Fruit fly (Drosophila melanogaster) whole organism, embryonic: ENCODE measurements around the gene Ndae1.

Experiments
- Adf1 ChIP-seq: fragments of 200-800 bp; sonication (Bioruptor generic); IDR thresholded peaks from 2 replicates; pipeline ENCODE4 v1.3.6; 2022; ENCODE audit warnings: missing biosample characterization, missing genetic modification characterization
- B-H1 ChIP-seq: fragments of 200-800 bp; sonication (Bioruptor generic); IDR thresholded peaks from 3 replicates; pipeline ENCODE4 v1.3.6; 2022; ENCODE audit warnings: missing biosample characterization, missing genetic modification characterization
- CG10147 ChIP-seq: fragments of 200-800 bp; sonication (Bioruptor generic); optimal IDR thresholded peaks from 2 replicates; lab custom pipeline; 2019; ENCODE audit warnings: missing biosample characterization, mild to moderate bottlenecking, missing genetic modification characterization, moderate library complexity
- CG10267 ChIP-seq: fragments of 200-800 bp; sonication (Bioruptor generic); optimal IDR thresholded peaks from 2 replicates; lab custom pipeline; 2018; ENCODE audit warnings: missing biosample characterization, mild to moderate bottlenecking, missing genetic modification characterization, moderate library complexity
- CG10543 ChIP-seq: fragments of 200-800 bp; sonication (Bioruptor generic); optimal IDR thresholded peaks from 3 replicates; lab custom pipeline; 2017; ENCODE audit warnings: missing biosample characterization, mild to moderate bottlenecking, missing genetic modification characterization, moderate library complexity
- CG10565 ChIP-seq: fragments of 200-800 bp; sonication (Bioruptor generic); optimal IDR thresholded peaks from 3 replicates; lab custom pipeline; 2016; ENCODE audit warnings: missing biosample characterization, mild to moderate bottlenecking, missing genetic modification characterization
- CG12071 ChIP-seq: fragments of 200-800 bp; sonication (Bioruptor generic); optimal IDR thresholded peaks from 3 replicates; lab custom pipeline; 2018; ENCODE audit warnings: missing biosample characterization, mild to moderate bottlenecking, missing genetic modification characterization
- CG12155 ChIP-seq: fragments of 200-800 bp; sonication (Bioruptor generic); optimal IDR thresholded peaks from 3 replicates; lab custom pipeline; 2016; ENCODE audit warnings: missing biosample characterization, missing genetic modification characterization
- CG13296 ChIP-seq: fragments of 200-800 bp; sonication (Bioruptor generic); optimal IDR thresholded peaks from 3 replicates; lab custom pipeline; 2018; ENCODE audit warnings: missing biosample characterization, mild to moderate bottlenecking, missing genetic modification characterization
- CG16815 ChIP-seq: fragments of 200-800 bp; sonication (Bioruptor generic); optimal IDR thresholded peaks from 3 replicates; lab custom pipeline; 2017; ENCODE audit warnings: missing biosample characterization, mild to moderate bottlenecking, missing genetic modification characterization
- CG2116 ChIP-seq: fragments of 200-800 bp; sonication (Bioruptor generic); optimal IDR thresholded peaks from 3 replicates; lab custom pipeline; 2018; ENCODE audit warnings: missing biosample characterization, mild to moderate bottlenecking, missing genetic modification characterization
- CG2712 ChIP-seq: fragments of 200-800 bp; optimal IDR thresholded peaks from 3 replicates; lab custom pipeline; 2019; ENCODE audit warnings: missing biosample characterization, mild to moderate bottlenecking, missing genetic modification characterization, moderate library complexity
- CG30431 ChIP-seq: fragments of 200-800 bp; sonication (Bioruptor generic); optimal IDR thresholded peaks from 2 replicates; lab custom pipeline; 2017; ENCODE audit warnings: missing biosample characterization, missing genetic modification characterization
- CG33213 ChIP-seq: fragments of 200-800 bp; sonication (Bioruptor generic); optimal IDR thresholded peaks from 3 replicates; lab custom pipeline; 2016; ENCODE audit warnings: missing biosample characterization, missing genetic modification characterization
- CG3838 ChIP-seq: fragments of 200-800 bp; sonication (Bioruptor generic); optimal IDR thresholded peaks from 3 replicates; lab custom pipeline; 2016; ENCODE audit warnings: missing biosample characterization, missing genetic modification characterization
- CG42726 ChIP-seq: fragments of 200-800 bp; sonication (Bioruptor generic); IDR thresholded peaks from 2 replicates; pipeline ENCODE4 v1.3.6; 2022; ENCODE audit warnings: missing biosample characterization, missing genetic modification characterization; ENCODE audit not compliant: partially characterized antibody
- CG4360 ChIP-seq: fragments of 200-800 bp; sonication (Bioruptor generic); IDR thresholded peaks from 2 replicates; pipeline ENCODE4 v1.3.6; 2022; ENCODE audit warnings: missing biosample characterization, missing genetic modification characterization
- CG4854 ChIP-seq: fragments of 200-800 bp; sonication (Bioruptor generic); optimal IDR thresholded peaks from 2 replicates; lab custom pipeline; 2016; ENCODE audit warnings: missing biosample characterization, missing genetic modification characterization, inconsistent platforms
- CG6765 ChIP-seq: fragments of 200-800 bp; sonication (Bioruptor generic); optimal IDR thresholded peaks from 3 replicates; lab custom pipeline; 2017; ENCODE audit warnings: missing biosample characterization, mild to moderate bottlenecking, missing genetic modification characterization
- CG7271 ChIP-seq: fragments of 200-800 bp; sonication (Bioruptor generic); optimal IDR thresholded peaks from 2 replicates; lab custom pipeline; 2018; ENCODE audit warnings: missing biosample characterization, mild to moderate bottlenecking, missing genetic modification characterization, moderate library complexity
- CG7372 ChIP-seq: fragments of 200-800 bp; sonication (Bioruptor generic); IDR thresholded peaks from 2 replicates; pipeline ENCODE4 v1.3.6; 2022; ENCODE audit warnings: missing biosample characterization, missing genetic modification characterization
- CG7786 ChIP-seq: fragments of 200-800 bp; sonication (Bioruptor generic); optimal IDR thresholded peaks from 2 replicates; lab custom pipeline; 2016; ENCODE audit warnings: missing biosample characterization, missing genetic modification characterization
- CG9932 ChIP-seq: fragments of 200-800 bp; sonication (Bioruptor generic); IDR thresholded peaks from 2 replicates; pipeline ENCODE4 v1.3.6; 2022; ENCODE audit warnings: missing biosample characterization, missing genetic modification characterization
- CTCF ChIP-seq: fragments of 200-800 bp; sonication (Bioruptor generic); optimal IDR thresholded peaks from 2 replicates; lab custom pipeline; 2017; ENCODE audit warnings: missing biosample characterization, mild to moderate bottlenecking, missing genetic modification characterization, moderate library complexity
- Doc3 ChIP-seq: fragments of 200-800 bp; sonication (Bioruptor generic); IDR thresholded peaks from 3 replicates; pipeline ENCODE4 v1.3.6; 2022; ENCODE audit warnings: missing biosample characterization, missing genetic modification characterization; ENCODE audit not compliant: partially characterized antibody
- Dp ChIP-seq: fragments of 200-800 bp; sonication (Bioruptor generic); optimal IDR thresholded peaks from 2 replicates; lab custom pipeline; 2018; ENCODE audit warnings: missing biosample characterization, mild to moderate bottlenecking, missing genetic modification characterization, moderate library complexity
- Fer1 ChIP-seq: fragments of 200-800 bp; sonication (Bioruptor generic); optimal IDR thresholded peaks from 2 replicates; lab custom pipeline; 2017; ENCODE audit warnings: missing biosample characterization, mild to moderate bottlenecking, missing genetic modification characterization
- Fer3 ChIP-seq: fragments of 200-800 bp; sonication (Bioruptor generic); optimal IDR thresholded peaks from 2 replicates; lab custom pipeline; 2018; ENCODE audit warnings: missing biosample characterization, mild to moderate bottlenecking, missing genetic modification characterization, moderate library complexity
- H15 ChIP-seq: fragments of 200-800 bp; sonication (Bioruptor generic); IDR thresholded peaks from 3 replicates; pipeline ENCODE4 v1.3.6; 2022; ENCODE audit warnings: missing biosample characterization, missing genetic modification characterization
- HLH3B ChIP-seq: fragments of 200-800 bp; sonication (Bioruptor generic); IDR thresholded peaks from 2 replicates; pipeline ENCODE4 v1.3.6; 2022; ENCODE audit warnings: missing biosample characterization, missing genetic modification characterization
- Nf-YB ChIP-seq: fragments of 200-800 bp; sonication (Bioruptor generic); optimal IDR thresholded peaks from 3 replicates; lab custom pipeline; 2019; ENCODE audit warnings: missing biosample characterization, mild to moderate bottlenecking, missing genetic modification characterization, moderate library complexity
- Nf-YC ChIP-seq: fragments of 200-800 bp; optimal IDR thresholded peaks from 3 replicates; lab custom pipeline; 2019; ENCODE audit warnings: missing biosample characterization, mild to moderate bottlenecking, missing genetic modification characterization, moderate library complexity
- PHDP ChIP-seq: fragments of 200-800 bp; sonication (Bioruptor generic); optimal IDR thresholded peaks from 3 replicates; lab custom pipeline; 2018; ENCODE audit warnings: missing biosample characterization, mild to moderate bottlenecking, missing genetic modification characterization, moderate library complexity
- ac ChIP-seq: fragments of 200-800 bp; sonication (Bioruptor generic); optimal IDR thresholded peaks from 3 replicates; lab custom pipeline; 2017; ENCODE audit warnings: missing biosample characterization, mild to moderate bottlenecking, missing genetic modification characterization
- ash1 ChIP-seq: fragments of 200-800 bp; sonication (Bioruptor generic); optimal IDR thresholded peaks from 2 replicates; lab custom pipeline; 2018; ENCODE audit warnings: missing biosample characterization, mild to moderate bottlenecking, missing genetic modification characterization
- bcd ChIP-seq: fragments of 200-800 bp; sonication (Bioruptor generic); optimal IDR thresholded peaks from 2 replicates; lab custom pipeline; 2017; ENCODE audit warnings: missing biosample characterization, mild to moderate bottlenecking, missing genetic modification characterization
- br ChIP-seq: fragments of >200 bp; optimal IDR thresholded peaks from 2 replicates; lab custom pipeline; 2017
- btn ChIP-seq: fragments of 200-800 bp; sonication (Bioruptor generic); optimal IDR thresholded peaks from 2 replicates; lab custom pipeline; 2016; ENCODE audit warnings: missing biosample characterization, missing genetic modification characterization
- dmrt99B ChIP-seq: fragments of 200-800 bp; sonication (Bioruptor generic); optimal IDR thresholded peaks from 2 replicates; lab custom pipeline; 2018; ENCODE audit warnings: missing biosample characterization, mild to moderate bottlenecking, missing genetic modification characterization, moderate library complexity
- esg ChIP-seq: fragments of 200-800 bp; sonication (Bioruptor generic); conservative IDR thresholded peaks from 2 replicates; pipeline ENCODE4 v1.3.6; 2022; ENCODE audit warnings: missing biosample characterization, missing genetic modification characterization
- gcm2 ChIP-seq: fragments of 200-800 bp; sonication (Bioruptor generic); optimal IDR thresholded peaks from 2 replicates; lab custom pipeline; 2016; ENCODE audit warnings: missing biosample characterization, missing genetic modification characterization
- gsb-n ChIP-seq: fragments of 200-800 bp; sonication (Bioruptor generic); optimal IDR thresholded peaks from 3 replicates; lab custom pipeline; 2018; ENCODE audit warnings: missing biosample characterization, mild to moderate bottlenecking, missing genetic modification characterization
- h ChIP-seq: fragments of >200 bp; optimal IDR thresholded peaks from 2 replicates; lab custom pipeline; 2017
- hth ChIP-seq: fragments of >200 bp; optimal IDR thresholded peaks from 2 replicates; lab custom pipeline; 2017; ENCODE audit warnings: inconsistent platforms
- knrl ChIP-seq: fragments of 200-800 bp; sonication (Bioruptor generic); IDR thresholded peaks from 3 replicates; pipeline ENCODE4 v1.3.6; 2022; ENCODE audit warnings: missing biosample characterization, missing genetic modification characterization; ENCODE audit not compliant: partially characterized antibody
- pan ChIP-seq, 4 experiments: fragments of >200 bp in 3 of 4; fragments of 200-800 bp in 1 of 4; sonication (Bioruptor generic) in 1 of 4; optimal IDR thresholded peaks in 3 of 4; IDR thresholded peaks in 1 of 4; 2 replicates each; pipeline versions ENCODE4 v1.3.6 to Lab custom; 2017 to 2022; ENCODE audit warnings: missing biosample characterization in 2 of 4, missing genetic modification characterization in 2 of 4, mixed read lengths in 1 of 4
- pita ChIP-seq: fragments of 200-800 bp; sonication (Bioruptor generic); optimal IDR thresholded peaks from 2 replicates; lab custom pipeline; 2017; ENCODE audit warnings: missing biosample characterization, mild to moderate bottlenecking, missing genetic modification characterization
- repo ChIP-seq: fragments of 200-800 bp; sonication (Bioruptor generic); optimal IDR thresholded peaks from 2 replicates; lab custom pipeline; 2016; ENCODE audit warnings: missing biosample characterization, missing genetic modification characterization
- ro ChIP-seq: fragments of 200-800 bp; sonication (Bioruptor generic); IDR thresholded peaks from 2 replicates; pipeline ENCODE4 v1.3.6; 2022; ENCODE audit warnings: missing biosample characterization, missing genetic modification characterization
- sisA ChIP-seq: fragments of 200-800 bp; sonication (Bioruptor generic); IDR thresholded peaks from 2 replicates; pipeline ENCODE4 v1.3.6; 2022; ENCODE audit warnings: missing biosample characterization, missing genetic modification characterization
- tgo ChIP-seq: fragments of 200-800 bp; sonication (Bioruptor generic); IDR thresholded peaks from 3 replicates; pipeline ENCODE4 v1.3.6; 2022; ENCODE audit warnings: missing biosample characterization, missing genetic modification characterization
- unpg ChIP-seq: fragments of 200-800 bp; sonication (Bioruptor generic); optimal IDR thresholded peaks from 3 replicates; lab custom pipeline; 2018; ENCODE audit warnings: missing biosample characterization, mild to moderate bottlenecking, missing genetic modification characterization, moderate library complexity
- usp ChIP-seq: fragments of >200 bp; optimal IDR thresholded peaks from 2 replicates; lab custom pipeline; 2017; ENCODE audit warnings: missing biosample characterization, missing genetic modification characterization

Gene Ndae1

DNA sequence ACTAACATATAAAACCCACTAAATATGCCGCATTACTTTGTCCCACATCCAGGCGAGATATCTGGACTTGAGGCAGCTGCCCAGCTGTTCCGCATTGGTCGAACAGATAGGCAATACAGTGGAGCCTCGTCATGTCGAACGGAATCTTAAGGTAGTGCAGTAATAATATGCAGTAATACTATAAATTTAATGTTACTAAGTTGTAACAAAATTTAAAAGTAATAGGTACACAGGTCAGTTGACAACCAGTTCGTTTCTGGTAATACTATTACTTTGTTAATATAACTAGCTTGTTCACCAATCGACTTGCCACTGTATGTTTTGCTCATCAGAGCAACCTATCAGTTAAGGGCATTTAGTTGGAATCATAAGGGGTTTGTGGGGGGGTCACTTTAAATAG is 45.8 kb upstream of the Ndae1 start (continued):
- TF ChIP-seq btn (no peak), ash1 (no peak), CG4360 (GFP tag; lab: Robert Waterston, UW) (no peak), CG13296 (GFP tag; lab: Kevin White, UChicago) (no peak), CG9932 (GFP tag; lab: Robert Waterston, UW) (no peak), CG42726 (GFP tag; lab: Robert Waterston, UW) (no peak), sisA (GFP tag; lab: Robert Waterston, UW) (no peak), CG4854 (GFP tag; lab: Kevin White, UChicago) (no peak), gcm2 (no peak), Nf-YB (GFP tag; lab: Kevin White, UChicago) (peak; percentile 69), ac (GFP tag; lab: Kevin White, UChicago) (peak; percentile 66), CG2116 (GFP tag; lab: Kevin White, UChicago) (no peak), Dp (no peak), Doc3 (GFP tag; lab: Robert Waterston, UW) (no peak), repo (GFP tag; lab: Kevin White, UChicago) (no peak), Nf-YC (tag; lab: Kevin White, UChicago) (peak; percentile 33), CG7271 (no peak), HLH3B (0 out of 2 replicates have a peak, but pooled peaks have one; percentile 21), gsb-n (no peak), CG7372 (GFP tag; lab: Robert Waterston, UW) (no peak), dmrt99B (tag; lab: Kevin White, UChicago) (peak; percentile 55), CG10147 (GFP tag; lab: Kevin White, UChicago) (no peak), br (lab: Kevin White, UChicago) (no peak), CG10565 (no peak), h (lab: Kevin White, UChicago) (no peak), Fer3 (tag; lab: Kevin White, UChicago) (no peak), CG7786 (no peak), knrl (no peak), pita (no peak), unpg (no peak), CG3838 (no peak), CG12155 (GFP tag; lab: Kevin White, UChicago) (no peak), CG30431 (GFP tag; lab: Kevin White, UChicago) (no peak), B-H1 (GFP tag; lab: Robert Waterston, UW) (no peak), usp (GFP tag; lab: Kevin White, UChicago) (no peak), CG12071 (no peak), CG6765 (GFP tag; lab: Kevin White, UChicago) (no peak), CG16815 (GFP tag; lab: Kevin White, UChicago) (peak; percentile 34), CTCF (no peak), hth (lab: Kevin White, UChicago) (no peak), PHDP (tag; lab: Kevin White, UChicago) (peak; percentile 32), ro (GFP tag; lab: Robert Waterston, UW) (no peak), CG10543 (no peak), Fer1 (GFP tag; lab: Kevin White, UChicago) (no peak), Adf1 (GFP tag; lab: Robert Waterston, UW) (no peak), CG33213 (GFP tag; lab: Kevin White, UChicago) (no peak), H15 (GFP tag; lab: Robert Waterston, UW) (no peak), CG10267 (peak; percentile 45), tgo (GFP tag; lab: Robert Waterston, UW) (no peak), pan (optimal IDR thresholded peaks at IDR 0.05; lab: Kevin White, UChicago) (no peak), pan (GFP tag; optimal IDR thresholded peaks at IDR 0.05 in 1 of 2, IDR thresholded peaks at IDR 0.05 in 1 of 2) (peak in 1 of 2 experiments; percentile 34), bcd (GFP tag; lab: Kevin White, UChicago) (no peak), esg (GFP tag; lab: Robert Waterston, UW) (peak; percentile 42), CG2712 (tag; lab: Kevin White, UChicago) (peak; percentile 75)
